Worm (Caenorhabditis elegans) whole organism, late embryonic: ENCODE data around the gene valv-1.

Experiments
- F13H6.1 ChIP-seq: sonication (generic microtip); optimal IDR thresholded peaks from 2 replicates; lab custom pipeline; 2016; ENCODE audit warnings: missing genetic modification characterization, missing compliant biosample characterization
- T23F11.4 ChIP-seq: fragments of 200-800 bp; sonication (Bioruptor generic); optimal IDR thresholded peaks from 2 replicates; lab custom pipeline; 2018; ENCODE audit warnings: mild to moderate bottlenecking, missing genetic modification characterization, missing compliant biosample characterization
- fax-1 ChIP-seq: sonication (generic microtip); optimal IDR thresholded peaks from 2 replicates; lab custom pipeline; 2016; ENCODE audit warnings: missing genotype, missing genetic modification characterization, missing compliant biosample characterization

- TF ChIP-seq F13H6.1 (tag; lab: Kevin White, UChicago) (no peak), T23F11.4 (GFP tag; lab: Kevin White, UChicago) (no peak), fax-1 (no peak)
Measured at ce11 chrIV:7426055-7426454, 19.1 kb downstream of the valv-1 start.
